Worm (Caenorhabditis elegans) whole organism, late embryonic: ENCODE results near the gene ctr-9.

Experiments
- K09A11.1 ChIP-seq: sonication (generic microtip); optimal IDR thresholded peaks from 2 replicates; lab custom pipeline; 2017; ENCODE audit warnings: antibody characterized with exemption, mild to moderate bottlenecking, missing genetic modification characterization, missing compliant biosample characterization; ENCODE audit not compliant: insufficient read depth
- T23F11.4 ChIP-seq: fragments of 200-800 bp; sonication (Bioruptor generic); optimal IDR thresholded peaks from 2 replicates; lab custom pipeline; 2018; ENCODE audit warnings: mild to moderate bottlenecking, missing genetic modification characterization, missing compliant biosample characterization
- Y22D7AL.16 ChIP-seq: sonication (generic microtip); optimal IDR thresholded peaks from 2 replicates; lab custom pipeline; 2016; ENCODE audit warnings: missing genetic modification characterization, missing compliant biosample characterization
- ceh-18 ChIP-seq: sonication (generic microtip); optimal IDR thresholded peaks from 2 replicates; lab custom pipeline; 2016; ENCODE audit warnings: missing genetic modification characterization, missing compliant biosample characterization
- ceh-19 ChIP-seq: fragments of 200-800 bp; sonication (Bioruptor generic); optimal IDR thresholded peaks from 2 replicates; lab custom pipeline; 2018; ENCODE audit warnings: mild to moderate bottlenecking, missing genetic modification characterization, missing compliant biosample characterization
- ceh-22 ChIP-seq: sonication (generic microtip); optimal IDR thresholded peaks from 2 replicates; lab custom pipeline; 2017; ENCODE audit warnings: missing biosample characterization, missing genetic modification characterization
- ceh-24 ChIP-seq: sonication (generic microtip); optimal IDR thresholded peaks from 2 replicates; lab custom pipeline; 2016; ENCODE audit warnings: mild to moderate bottlenecking, missing genetic modification characterization, missing compliant biosample characterization
- ceh-31 ChIP-seq: sonication (generic microtip); optimal IDR thresholded peaks from 2 replicates; lab custom pipeline; 2016; ENCODE audit warnings: missing genetic modification characterization, missing compliant biosample characterization
- ceh-34 ChIP-seq: sonication (generic microtip); optimal IDR thresholded peaks from 2 replicates; lab custom pipeline; 2016; ENCODE audit warnings: mild to moderate bottlenecking, missing genetic modification characterization, missing compliant biosample characterization
- ceh-48 ChIP-seq: sonication (generic microtip); optimal IDR thresholded peaks from 2 replicates; lab custom pipeline; 2016; ENCODE audit warnings: missing genetic modification characterization, inconsistent platforms, missing compliant biosample characterization
- ceh-6 ChIP-seq: fragments of 200-800 bp; sonication (Bioruptor generic); optimal IDR thresholded peaks from 2 replicates; lab custom pipeline; 2018; ENCODE audit warnings: mild to moderate bottlenecking, missing genetic modification characterization, missing compliant biosample characterization
- ceh-9 ChIP-seq: sonication (generic microtip); optimal IDR thresholded peaks from 2 replicates; lab custom pipeline; 2016; ENCODE audit warnings: mild to moderate bottlenecking, missing genetic modification characterization, inconsistent platforms, missing compliant biosample characterization
- dmd-4 ChIP-seq: sonication (generic microtip); optimal IDR thresholded peaks from 2 replicates; lab custom pipeline; 2016; ENCODE audit warnings: borderline replicate concordance, missing genetic modification characterization, missing compliant biosample characterization
- elt-4 ChIP-seq: sonication (generic microtip); optimal IDR thresholded peaks from 2 replicates; lab custom pipeline; 2016; ENCODE audit warnings: missing genetic modification characterization, missing compliant biosample characterization
- ets-4 ChIP-seq: sonication (generic microtip); optimal IDR thresholded peaks from 2 replicates; lab custom pipeline; 2016; ENCODE audit warnings: missing genetic modification characterization, missing compliant biosample characterization
- hlh-15 ChIP-seq: sonication (generic microtip); optimal IDR thresholded peaks from 2 replicates; lab custom pipeline; 2016; ENCODE audit warnings: missing genetic modification characterization, missing compliant biosample characterization
- lin-11 ChIP-seq: fragments of 200-800 bp; sonication (Bioruptor generic); optimal IDR thresholded peaks from 2 replicates; lab custom pipeline; 2018; ENCODE audit warnings: mild to moderate bottlenecking, missing genetic modification characterization, missing compliant biosample characterization
- madf-2 ChIP-seq: sonication (generic microtip); optimal IDR thresholded peaks from 2 replicates; lab custom pipeline; 2017; ENCODE audit warnings: missing genetic modification characterization, missing compliant biosample characterization
- nfya-1 ChIP-seq: sonication (generic microtip); optimal IDR thresholded peaks from 2 replicates; lab custom pipeline; 2017; ENCODE audit warnings: missing genetic modification characterization, mild to moderate bottlenecking, missing compliant biosample characterization, antibody characterized with exemption, moderate library complexity
- nhr-11 ChIP-seq: fragments of 150-350 bp; optimal IDR thresholded peaks from 2 replicates; lab custom pipeline; 2014; ENCODE audit warnings: missing biosample characterization, missing genetic modification characterization
- npax-4 ChIP-seq: sonication (generic microtip); optimal IDR thresholded peaks from 2 replicates; lab custom pipeline; 2016; ENCODE audit warnings: missing genetic modification characterization, missing compliant biosample characterization
- odd-2 ChIP-seq: sonication (generic microtip); optimal IDR thresholded peaks from 2 replicates; lab custom pipeline; 2017; ENCODE audit warnings: antibody characterized with exemption, mild to moderate bottlenecking, missing genetic modification characterization, missing compliant biosample characterization
- pax-1 ChIP-seq: fragments of 150-350 bp; optimal IDR thresholded peaks from 2 replicates; lab custom pipeline; 2014; ENCODE audit warnings: missing biosample characterization, missing genetic modification characterization
- pha-2 ChIP-seq: sonication (generic microtip); optimal IDR thresholded peaks from 2 replicates; lab custom pipeline; 2017; ENCODE audit warnings: mild to moderate bottlenecking, missing genetic modification characterization, missing compliant biosample characterization
- pros-1 ChIP-seq: fragments of 150-350 bp; optimal IDR thresholded peaks from 2 replicates; lab custom pipeline; 2014; ENCODE audit warnings: missing biosample characterization, missing genetic modification reagents, missing genetic modification characterization
- sox-2 ChIP-seq: fragments of 200-800 bp; sonication (Bioruptor generic); IDR thresholded peaks from 2 replicates; pipeline ENCODE4 v1.3.6; 2022; ENCODE audit warnings: missing genetic modification reagents, missing genetic modification characterization, missing compliant biosample characterization
- sox-4 ChIP-seq: sonication (generic microtip); optimal IDR thresholded peaks from 2 replicates; lab custom pipeline; 2017; ENCODE audit warnings: mild to moderate bottlenecking, missing genetic modification characterization, inconsistent platforms, missing compliant biosample characterization
- ttx-3 ChIP-seq: sonication (generic microtip); optimal IDR thresholded peaks from 2 replicates; lab custom pipeline; 2016; ENCODE audit warnings: missing genetic modification reagents, missing genetic modification characterization, missing compliant biosample characterization
- unc-42 ChIP-seq: sonication (generic microtip); optimal IDR thresholded peaks from 2 replicates; lab custom pipeline; 2016; ENCODE audit warnings: missing genotype, missing genetic modification characterization, missing compliant biosample characterization
- unc-55 ChIP-seq: sonication (generic microtip); optimal IDR thresholded peaks from 2 replicates; lab custom pipeline; 2017; ENCODE audit warnings: missing biosample characterization, missing genetic modification reagents, missing genetic modification characterization

ctr-9 gene

ce11 chrIII:9521410-9522090, 30.4 kb downstream of the ctr-9 start, which contains the start of the genes clu-1 and prp-40 (continued):
- peak; percentile 5 for TF ChIP-seq ceh-34 (tag; lab: Kevin White, UChicago)
- TF ChIP-seq pros-1 (tag; lab: Kevin White, UChicago): no peak
- TF ChIP-seq npax-4 (tag; lab: Kevin White, UChicago): no peak
- no peak for TF ChIP-seq T23F11.4 (GFP tag; lab: Kevin White, UChicago)
- TF ChIP-seq pax-1 (tag; lab: Kevin White, UChicago): no peak
- TF ChIP-seq Y22D7AL.16: no peak
- no peak for TF ChIP-seq elt-4 (tag; lab: Kevin White, UChicago)
- TF ChIP-seq ceh-9 (tag; lab: Kevin White, UChicago): no peak
- TF ChIP-seq nfya-1: peak; percentile 73
- no peak for TF ChIP-seq madf-2 (tag; lab: Kevin White, UChicago)
- TF ChIP-seq ets-4 (tag; lab: Kevin White, UChicago): no peak

DNA sequence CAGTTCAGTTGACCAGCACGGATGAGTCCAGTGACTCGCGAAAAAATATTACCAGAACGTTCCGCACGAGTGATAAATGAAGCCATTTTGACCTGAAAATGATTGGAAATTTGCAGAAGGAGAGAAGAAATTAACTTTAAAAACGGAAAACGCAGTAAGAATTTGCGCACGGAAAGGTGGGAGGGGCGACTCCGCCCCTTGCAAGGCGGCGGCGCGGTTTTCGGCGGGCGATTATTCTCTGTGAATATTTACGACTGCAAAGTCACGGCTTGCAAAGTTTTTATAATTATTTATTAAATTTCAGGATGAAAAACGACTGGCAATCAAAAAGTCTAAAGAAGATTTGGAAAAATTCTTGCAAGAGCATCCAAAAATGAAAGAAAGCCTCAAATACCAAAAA, 32.4 kb downstream of the ctr-9 start, which contains the start of gene mrps-23:
TSS of gene mrps-23 (minus strand) at position 92 of the 400 bp plus-strand sequence.
- peak; percentile 16 for TF ChIP-seq ceh-18 (tag; lab: Kevin White, UChicago)
- TF ChIP-seq ceh-24 (tag; lab: Kevin White, UChicago): no peak
- TF ChIP-seq unc-42 (tag; lab: Kevin White, UChicago): peak; percentile 6
- peak; percentile 11 for TF ChIP-seq nfya-1

DNA sequence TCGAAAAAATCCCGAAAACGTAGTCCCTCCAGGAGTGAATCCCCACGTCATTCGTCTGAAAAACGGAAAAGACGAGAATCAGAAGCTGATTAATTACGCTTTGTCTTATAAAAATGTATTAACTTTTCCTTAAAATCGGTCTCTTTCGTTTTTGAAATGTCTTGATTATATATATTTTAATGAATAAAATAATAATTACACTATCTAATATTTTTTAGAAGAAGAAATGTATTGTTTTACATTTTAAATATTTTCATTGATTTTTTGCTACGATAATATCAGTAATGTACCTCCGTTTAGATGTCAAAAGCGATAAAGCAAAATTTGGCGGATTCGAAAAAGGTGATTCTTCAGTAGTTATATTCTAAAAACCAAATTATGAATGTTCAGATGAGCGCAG, 34.1 kb downstream of the ctr-9 start, which contains the start of gene trpp-3:
TSS of gene trpp-3 (plus strand) at position 301 of the 400 bp plus-strand sequence.
- no peak for TF ChIP-seq sox-4 (tag; lab: Kevin White, UChicago)
- no peak for TF ChIP-seq ttx-3 (tag; lab: Kevin White, UChicago)
- TF ChIP-seq dmd-4: no peak
- no peak for TF ChIP-seq ceh-6
- TF ChIP-seq unc-55: no peak
- TF ChIP-seq pha-2: no peak
- no peak for TF ChIP-seq odd-2 (tag; lab: Kevin White, UChicago)
- TF ChIP-seq ceh-22: no peak
- no peak for TF ChIP-seq ceh-31
- TF ChIP-seq ceh-48 (tag; lab: Kevin White, UChicago): no peak
- no peak for TF ChIP-seq nhr-11 (tag; lab: Kevin White, UChicago)

- TF ChIP-seq lin-11 (no peak), ceh-19 (GFP tag; lab: Kevin White, UChicago) (no peak), elt-4 (tag; lab: Kevin White, UChicago) (no peak), hlh-15 (tag; lab: Kevin White, UChicago) (no peak)
- TF ChIP-seq, all 69 proteins: peak for 0
Measured at ce11 chrIII:9526851-9527250, 35.7 kb downstream of the ctr-9 start, which contains the start of gene ZK1098.6. ZK1098.6 (plus strand) TSS chrIII:9527151.

- no peak for TF ChIP-seq sox-2 (GFP tag; lab: Robert Waterston, UW)
- TF ChIP-seq ceh-48 (tag; lab: Kevin White, UChicago): peak; percentile 76
Measured at ce11 chrIII:9528824-9529223, 37.6 kb downstream of the ctr-9 start, which contains the start of gene ZK1098.2. ZK1098.2 (plus strand) TSS chrIII:9529159.

- TF ChIP-seq ceh-24 (tag; lab: Kevin White, UChicago) (no peak), unc-42 (tag; lab: Kevin White, UChicago) (no peak), ceh-18 (tag; lab: Kevin White, UChicago) (no peak), unc-55 (peak; percentile 2), K09A11.1 (tag; lab: Kevin White, UChicago) (no peak), lin-11 (no peak), ceh-48 (tag; lab: Kevin White, UChicago) (peak; percentile 84)
Measured at ce11 chrIII:9538655-9539155, 47.5 kb downstream of the ctr-9 start, which contains the start of gene ZK1098.3. ZK1098.3 (minus strand) TSS chrIII:9538705.
